Worm (Caenorhabditis elegans) whole organism, young adult: ENCODE measurements around the gene Y24F12A.1.

Source experiments
- C17E4.6 ChIP-seq: fragments of 200-800 bp; sonication (Bioruptor generic); IDR thresholded peaks from 2 replicates; pipeline ENCODE4 v1.3.6; 2022; ENCODE audit warnings: missing genetic modification reagents, missing genetic modification characterization, missing compliant biosample characterization
- Y53F4B.3 ChIP-seq: fragments of 200-800 bp; sonication (Bioruptor generic); IDR thresholded peaks from 2 replicates; pipeline ENCODE4 v1.3.6; 2022; ENCODE audit warnings: missing genetic modification reagents, missing genetic modification characterization, missing compliant biosample characterization
- akir-1 ChIP-seq: fragments of 200-800 bp; sonication (Bioruptor generic); optimal IDR thresholded peaks from 2 replicates; lab custom pipeline; 2018; ENCODE audit warnings: mild to moderate bottlenecking, missing genetic modification characterization, moderate library complexity, missing compliant biosample characterization
- ama-1 ChIP-seq, 3 experiments: fragments of 150-350 bp in 1 of 3; sonication (generic microtip) in 2 of 3; optimal IDR thresholded peaks; 2 replicates each; lab custom pipeline; 2014 to 2018; ENCODE audit warnings: missing biosample characterization in 2 of 3, missing genetic modification characterization in 2 of 3, missing genetic modification reagents in 2 of 3
- athp-1 ChIP-seq: sonication (generic microtip); optimal IDR thresholded peaks from 2 replicates; lab custom pipeline; 2017; ENCODE audit warnings: mild to moderate bottlenecking, missing genetic modification characterization, missing compliant biosample characterization
- attf-3 ChIP-seq: fragments of 200-800 bp; sonication (Bioruptor generic); conservative IDR thresholded peaks from 2 replicates; pipeline ENCODE4 v1.3.6; 2022; ENCODE audit warnings: missing genetic modification reagents, missing genetic modification characterization, missing compliant biosample characterization
- dpl-1 ChIP-seq: fragments of 150-350 bp; optimal IDR thresholded peaks from 2 replicates; lab custom pipeline; 2014; ENCODE audit warnings: missing biosample characterization, missing genetic modification reagents, missing genetic modification characterization
- hlh-12 ChIP-seq: sonication (generic microtip); optimal IDR thresholded peaks from 2 replicates; lab custom pipeline; 2016; ENCODE audit warnings: missing genetic modification characterization, missing compliant biosample characterization
- let-526 ChIP-seq: fragments of 200-800 bp; sonication (Bioruptor generic); IDR thresholded peaks from 2 replicates; pipeline ENCODE4 v1.3.6; 2022; ENCODE audit warnings: missing genetic modification reagents, missing genetic modification characterization, missing compliant biosample characterization
- mel-28 ChIP-seq: sonication (generic microtip); optimal IDR thresholded peaks from 2 replicates; lab custom pipeline; 2016; ENCODE audit warnings: borderline replicate concordance, mild to moderate bottlenecking, missing genetic modification characterization, missing compliant biosample characterization
- nhr-27 ChIP-seq: fragments of 200-800 bp; sonication (Bioruptor generic); optimal IDR thresholded peaks from 2 replicates; lab custom pipeline; 2018; ENCODE audit warnings: mild to moderate bottlenecking, missing genetic modification characterization, moderate library complexity, missing compliant biosample characterization
- rcor-1 ChIP-seq: fragments of 200-800 bp; sonication (Bioruptor generic); IDR thresholded peaks from 2 replicates; pipeline ENCODE4 v1.3.6; 2022; ENCODE audit warnings: missing genetic modification reagents, missing genetic modification characterization, missing compliant biosample characterization
- snpc-1.1 ChIP-seq: sonication (generic microtip); optimal IDR thresholded peaks from 2 replicates; lab custom pipeline; 2017; ENCODE audit warnings: missing genetic modification characterization, mild to moderate bottlenecking, missing compliant biosample characterization, antibody characterized with exemption, moderate library complexity, missing genotype, missing genetic modification reagents; ENCODE audit not compliant: insufficient read depth
- ztf-18 ChIP-seq: sonication (generic microtip); optimal IDR thresholded peaks from 2 replicates; lab custom pipeline; 2016; ENCODE audit warnings: missing genotype, mild to moderate bottlenecking, missing genetic modification characterization, missing compliant biosample characterization

ce11 chrIV:11635437-11636408 is 30.7 kb downstream of the Y24F12A.1 start, which contains the start of gene mars-1:
- TF ChIP-seq hlh-12 (tag; lab: Kevin White, UChicago) (no peak), ztf-18 (tag; lab: Kevin White, UChicago) (no peak), attf-3 (GFP tag; lab: Robert Waterston, UW) (no peak), Y53F4B.3 (GFP tag; lab: Robert Waterston, UW) (no peak), athp-1 (no peak), ama-1 (optimal IDR thresholded peaks at IDR 0.05; lab: Kevin White, UChicago) (no peak), ama-1 (GFP tag; optimal IDR thresholded peaks at IDR 0.05; lab: Kevin White, UChicago) (no peak), nhr-27 (tag; lab: Kevin White, UChicago) (no peak), akir-1 (GFP tag; lab: Kevin White, UChicago) (no peak), let-526 (GFP tag; lab: Robert Waterston, UW) (no peak), C17E4.6 (GFP tag; lab: Robert Waterston, UW) (no peak), dpl-1 (GFP tag; lab: Kevin White, UChicago) (no peak), rcor-1 (GFP tag; lab: Robert Waterston, UW) (peak; percentile 22; the same call in 1 of the 2 replicates), snpc-1.1 (tag; lab: Kevin White, UChicago) (no peak), mel-28 (no peak)
